Fruit fly (Drosophila melanogaster): Measurements from ENCODE around the gene Ube4A.

dm6 chr2L:6701409-6702199 is 43.3 kb downstream of the Ube4A start:
- TF ChIP-seq Sin3A (optimal IDR thresholded peaks at IDR 0.05) (no peak), Myc (optimal IDR thresholded peaks at IDR 0.05) (no peak), h (optimal IDR thresholded peaks at IDR 0.05) (no peak), psq (optimal IDR thresholded peaks at IDR 0.05) (no peak), ttk (optimal IDR thresholded peaks at IDR 0.05) (no peak)

Measured in Kc167 (cell line).